Worm (Caenorhabditis elegans) whole organism, young adult: ENCODE measurements around the gene che-7.

Source experiments
- B0336.3 ChIP-seq: fragments of 200-800 bp; sonication (Bioruptor generic); IDR thresholded peaks from 2 replicates; pipeline ENCODE4 v1.3.6; 2022; ENCODE audit warnings: missing genetic modification characterization, missing compliant biosample characterization
- F39B2.1 ChIP-seq: fragments of 200-800 bp; sonication (Bioruptor generic); IDR thresholded peaks from 2 replicates; pipeline ENCODE4 v1.3.6; 2022; ENCODE audit warnings: missing genetic modification reagents, missing genetic modification characterization, missing compliant biosample characterization
- F55B11.4 ChIP-seq: sonication (generic microtip); optimal IDR thresholded peaks from 2 replicates; lab custom pipeline; 2016; ENCODE audit warnings: missing compliant biosample characterization, missing genetic modification characterization, borderline replicate concordance; ENCODE audit not compliant: insufficient read depth
- T26A5.8 ChIP-seq: sonication (generic microtip); optimal IDR thresholded peaks from 2 replicates; lab custom pipeline; 2016; ENCODE audit warnings: missing genetic modification characterization, missing compliant biosample characterization
- Y56A3A.18 ChIP-seq: fragments of 200-800 bp; sonication (Bioruptor generic); IDR thresholded peaks from 2 replicates; pipeline ENCODE4 v1.3.6; 2022; ENCODE audit warnings: missing genetic modification reagents, missing genetic modification characterization, missing compliant biosample characterization
- Y67H2A.10 ChIP-seq: fragments of 200-800 bp; sonication (Bioruptor generic); conservative IDR thresholded peaks from 2 replicates; pipeline ENCODE4 v1.3.6; 2022; ENCODE audit warnings: missing genetic modification reagents, missing genetic modification characterization, missing compliant biosample characterization
- aptf-2 ChIP-seq: fragments of 200-800 bp; sonication (Bioruptor generic); conservative IDR thresholded peaks from 2 replicates; pipeline ENCODE4 v1.3.6; 2022; ENCODE audit warnings: missing genetic modification reagents, missing genetic modification characterization, missing compliant biosample characterization
- attf-5 ChIP-seq: fragments of 200-800 bp; sonication (Bioruptor generic); optimal IDR thresholded peaks from 2 replicates; lab custom pipeline; 2018; ENCODE audit warnings: mild to moderate bottlenecking, missing genetic modification characterization, missing compliant biosample characterization
- cebp-2 ChIP-seq: fragments of 200-800 bp; sonication (Bioruptor generic); IDR thresholded peaks from 2 replicates; pipeline ENCODE4 v1.3.6; 2022; ENCODE audit warnings: missing genetic modification characterization, missing compliant biosample characterization
- ceh-27 ChIP-seq: fragments of 200-800 bp; sonication (Bioruptor generic); optimal IDR thresholded peaks from 2 replicates; lab custom pipeline; 2018; ENCODE audit warnings: mild to moderate bottlenecking, missing genetic modification characterization, moderate library complexity, missing compliant biosample characterization
- dpff-1 ChIP-seq: sonication (generic microtip); optimal IDR thresholded peaks from 2 replicates; lab custom pipeline; 2017; ENCODE audit warnings: mild to moderate bottlenecking, missing genetic modification characterization, missing compliant biosample characterization
- ets-4 ChIP-seq: fragments of 200-800 bp; sonication (Bioruptor generic); optimal IDR thresholded peaks from 2 replicates; lab custom pipeline; 2018; ENCODE audit warnings: mild to moderate bottlenecking, missing genetic modification characterization, missing compliant biosample characterization
- gei-17 ChIP-seq: fragments of 200-800 bp; sonication (Bioruptor generic); optimal IDR thresholded peaks from 2 replicates; lab custom pipeline; 2018; ENCODE audit warnings: mild to moderate bottlenecking, missing genetic modification characterization, missing compliant biosample characterization
- hlh-12 ChIP-seq: sonication (generic microtip); optimal IDR thresholded peaks from 2 replicates; lab custom pipeline; 2016; ENCODE audit warnings: missing genetic modification characterization, missing compliant biosample characterization
- hmg-1.2 ChIP-seq: fragments of 200-800 bp; sonication (Bioruptor generic); IDR thresholded peaks from 2 replicates; pipeline ENCODE4 v1.3.6; 2022; ENCODE audit warnings: missing genetic modification reagents, missing genetic modification characterization, missing compliant biosample characterization
- hrde-1 ChIP-seq: sonication (generic microtip); optimal IDR thresholded peaks from 2 replicates; lab custom pipeline; 2016; ENCODE audit warnings: missing genetic modification characterization, mild to moderate bottlenecking, missing compliant biosample characterization, moderate library complexity, missing genotype, missing genetic modification reagents, borderline replicate concordance
- hsf-1 ChIP-seq: fragments of 200-800 bp; sonication (Bioruptor generic); IDR thresholded peaks from 2 replicates; pipeline ENCODE4 v1.3.6; 2022; ENCODE audit warnings: missing genetic modification reagents, missing genetic modification characterization, missing compliant biosample characterization
- let-526 ChIP-seq: fragments of 200-800 bp; sonication (Bioruptor generic); IDR thresholded peaks from 2 replicates; pipeline ENCODE4 v1.3.6; 2022; ENCODE audit warnings: missing genetic modification reagents, missing genetic modification characterization, missing compliant biosample characterization
- let-607 ChIP-seq, 2 experiments: fragments of 200-800 bp in 1 of 2; sonication (Bioruptor generic) in 1 of 2; sonication (generic microtip) in 1 of 2; optimal IDR thresholded peaks; 2 replicates each; lab custom pipeline; 2016 to 2018; ENCODE audit warnings: mild to moderate bottlenecking in 2 of 2, missing compliant biosample characterization in 2 of 2, missing genetic modification characterization in 2 of 2, moderate library complexity in 2 of 2, missing genotype in 1 of 2
- lin-35 ChIP-seq, 3 experiments: fragments of 150-350 bp in 2 of 3; sonication (generic microtip) in 1 of 3; optimal IDR thresholded peaks; 2 replicates each; lab custom pipeline; 2014 to 2018; ENCODE audit warnings: missing biosample characterization in 3 of 3, missing genetic modification characterization in 3 of 3, missing genetic modification reagents in 3 of 3
- lsl-1 ChIP-seq: fragments of 200-800 bp; sonication (Bioruptor generic); optimal IDR thresholded peaks from 2 replicates; lab custom pipeline; 2018; ENCODE audit warnings: mild to moderate bottlenecking, missing genetic modification characterization, moderate library complexity, missing compliant biosample characterization
- lsy-27 ChIP-seq: sonication (generic microtip); optimal IDR thresholded peaks from 2 replicates; lab custom pipeline; 2017; ENCODE audit warnings: missing genetic modification characterization, mild to moderate bottlenecking, missing compliant biosample characterization, antibody characterized with exemption, missing genotype, borderline replicate concordance; ENCODE audit not compliant: insufficient read depth
- madf-3 ChIP-seq: fragments of 200-800 bp; sonication (Bioruptor generic); IDR thresholded peaks from 2 replicates; pipeline ENCODE4 v1.3.6; 2022; ENCODE audit warnings: missing genetic modification reagents, missing genetic modification characterization, missing compliant biosample characterization
- mcd-1 ChIP-seq: fragments of 200-800 bp; sonication (Bioruptor generic); IDR thresholded peaks from 2 replicates; pipeline ENCODE4 v1.3.6; 2022; ENCODE audit warnings: missing genetic modification reagents, missing genetic modification characterization, missing compliant biosample characterization
- mel-28 ChIP-seq: sonication (generic microtip); optimal IDR thresholded peaks from 2 replicates; lab custom pipeline; 2016; ENCODE audit warnings: borderline replicate concordance, mild to moderate bottlenecking, missing genetic modification characterization, missing compliant biosample characterization
- mxl-1 ChIP-seq: sonication (generic microtip); optimal IDR thresholded peaks from 2 replicates; lab custom pipeline; 2016; ENCODE audit warnings: missing genetic modification characterization, missing compliant biosample characterization
- nfya-1 ChIP-seq: sonication (generic microtip); optimal IDR thresholded peaks from 2 replicates; lab custom pipeline; 2017; ENCODE audit warnings: antibody characterized with exemption, missing compliant biosample characterization, missing genetic modification characterization, borderline replicate concordance; ENCODE audit not compliant: insufficient read depth
- nhr-80 ChIP-seq: sonication (generic microtip); optimal IDR thresholded peaks from 2 replicates; lab custom pipeline; 2016; ENCODE audit warnings: missing genetic modification characterization, missing compliant biosample characterization
- nhr-90 ChIP-seq: sonication (generic microtip); optimal IDR thresholded peaks from 2 replicates; lab custom pipeline; 2016; ENCODE audit warnings: missing genotype, mild to moderate bottlenecking, missing genetic modification characterization, missing compliant biosample characterization
- snpc-1.1 ChIP-seq: sonication (generic microtip); optimal IDR thresholded peaks from 2 replicates; lab custom pipeline; 2017; ENCODE audit warnings: missing genetic modification characterization, mild to moderate bottlenecking, missing compliant biosample characterization, antibody characterized with exemption, moderate library complexity, missing genotype, missing genetic modification reagents; ENCODE audit not compliant: insufficient read depth
- unc-130 ChIP-seq: sonication (generic microtip); optimal IDR thresholded peaks from 2 replicates; lab custom pipeline; 2016; ENCODE audit warnings: missing genetic modification reagents, missing genetic modification characterization, missing compliant biosample characterization
- unc-62 ChIP-seq: fragments of 150-350 bp; optimal IDR thresholded peaks from 2 replicates; lab custom pipeline; 2014; ENCODE audit warnings: missing biosample characterization, missing genetic modification reagents, missing genetic modification characterization
- zfh-2 ChIP-seq: fragments of 200-800 bp; sonication (Bioruptor generic); conservative IDR thresholded peaks from 2 replicates; pipeline ENCODE4 v1.3.6; 2022; ENCODE audit warnings: missing genetic modification reagents, missing genetic modification characterization, missing compliant biosample characterization
- ztf-3 ChIP-seq: fragments of 200-800 bp; sonication (Bioruptor generic); optimal IDR thresholded peaks from 2 replicates; lab custom pipeline; 2018; ENCODE audit warnings: mild to moderate bottlenecking, missing genetic modification characterization, missing compliant biosample characterization

The che-7 gene

DNA sequence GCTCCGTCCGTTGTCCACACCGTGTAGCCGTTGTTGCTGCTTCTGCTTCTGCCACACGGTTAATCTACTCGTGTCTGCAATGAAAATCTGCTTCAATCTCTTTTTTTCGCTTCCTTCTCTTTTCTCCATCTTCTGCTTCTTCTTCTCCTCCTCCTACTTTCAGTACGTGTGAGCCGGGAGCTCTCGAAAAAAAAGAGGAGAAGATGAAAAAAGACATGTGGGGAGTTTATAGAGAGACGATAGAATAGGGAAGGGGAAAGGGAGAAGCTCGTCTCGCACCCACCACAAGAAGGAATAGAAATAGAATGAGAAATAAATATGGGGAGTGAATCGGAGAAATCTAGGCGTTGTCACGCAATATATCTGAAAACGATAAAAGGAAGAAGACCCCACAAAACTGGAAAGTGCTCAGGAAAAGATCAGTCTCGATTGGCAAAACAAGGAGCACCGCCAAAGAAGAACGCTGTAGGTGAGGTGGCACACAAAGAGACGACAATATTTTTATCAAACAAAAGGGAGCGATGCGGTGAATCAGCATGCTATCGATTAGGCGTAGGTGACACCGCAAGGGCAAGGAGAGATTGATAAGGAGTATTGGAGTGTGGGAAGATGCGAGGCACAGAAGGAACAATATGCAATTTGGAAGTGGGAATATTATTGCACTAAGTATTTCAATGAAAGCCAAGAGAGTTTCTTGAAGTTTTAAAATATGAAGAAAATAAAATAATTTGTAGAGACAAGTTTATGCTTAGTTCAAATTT is 8.9 kb upstream of the che-7 start, which contains the start of gene let-413:
Gene let-413, minus strand, starts transcription at position 76 of the 761 bp plus-strand sequence.
- TF ChIP-seq B0336.3 (no peak), F39B2.1 (no peak), nhr-80 (tag; lab: Kevin White, UChicago) (peak; percentile 70), cebp-2 (no peak), ets-4 (GFP tag; lab: Kevin White, UChicago) (no peak), zfh-2 (GFP tag; lab: Robert Waterston, UW) (peak; percentile 15), nfya-1 (tag; lab: Kevin White, UChicago) (no peak)

- TF ChIP-seq madf-3 (GFP tag; lab: Robert Waterston, UW) (no peak), ceh-27 (GFP tag; lab: Kevin White, UChicago) (no peak), hmg-1.2 (GFP tag; lab: Robert Waterston, UW) (no peak), hsf-1 (GFP tag; lab: Robert Waterston, UW) (no peak), T26A5.8 (tag; lab: Kevin White, UChicago) (no peak), aptf-2 (GFP tag; lab: Robert Waterston, UW) (no peak), hlh-12 (tag; lab: Kevin White, UChicago) (no peak), unc-62 (GFP tag; lab: Kevin White, UChicago) (no peak), lin-35 (GFP tag; optimal IDR thresholded peaks at IDR 0.05; lab: Kevin White, UChicago) (no peak), let-607 (tag; optimal IDR thresholded peaks at IDR 0.05; lab: Kevin White, UChicago) (no peak), ets-4 (GFP tag; lab: Kevin White, UChicago) (no peak), lsy-27 (tag; lab: Kevin White, UChicago) (no peak), unc-130 (no peak)
Measured at ce11 chrV:7971376-7971775, 2.4 kb upstream of the che-7 start.

- TF ChIP-seq ztf-3 (GFP tag; lab: Kevin White, UChicago) = no peak
- TF ChIP-seq Y67H2A.10 (GFP tag; lab: Robert Waterston, UW) = no peak
- no peak for TF ChIP-seq nhr-90 (tag; lab: Kevin White, UChicago)
- no peak for TF ChIP-seq Y56A3A.18
- TF ChIP-seq F55B11.4 (tag; lab: Kevin White, UChicago) = no peak
- no peak for TF ChIP-seq let-526 (GFP tag; lab: Robert Waterston, UW)
- TF ChIP-seq mel-28 (tag; lab: Kevin White, UChicago) = no peak
- TF ChIP-seq attf-5 (GFP tag; lab: Kevin White, UChicago) = no peak
- no peak for TF ChIP-seq mxl-1 (tag; lab: Kevin White, UChicago)
- TF ChIP-seq dpff-1 (tag; lab: Kevin White, UChicago) = no peak
- no peak for TF ChIP-seq gei-17 (GFP tag; lab: Kevin White, UChicago)
- no peak for TF ChIP-seq snpc-1.1
- no peak for TF ChIP-seq hrde-1 (tag; lab: Kevin White, UChicago)
- TF ChIP-seq mcd-1 (GFP tag; lab: Robert Waterston, UW) = no peak
- no peak for TF ChIP-seq lsl-1 (GFP tag; lab: Kevin White, UChicago)
Measured at ce11 chrV:7970519-7970918, 1.5 kb upstream of the che-7 start.
